Worm (Caenorhabditis elegans) whole organism, L2 larva: ENCODE data around the gene rpt-1.

Experiments
- C34F6.9 ChIP-seq: fragments of 150-350 bp; optimal IDR thresholded peaks from 2 replicates; lab custom pipeline; 2014; ENCODE audit warnings: missing biosample characterization, missing genetic modification characterization
- aly-2 ChIP-seq: fragments of 150-350 bp; optimal IDR thresholded peaks from 2 replicates; lab custom pipeline; 2014; ENCODE audit warnings: missing biosample characterization, missing genetic modification characterization
- ama-1 ChIP-seq: fragments of 150-350 bp; optimal IDR thresholded peaks from 2 replicates; lab custom pipeline; 2018; ENCODE audit warnings: inconsistent platforms
- blmp-1 ChIP-seq: sonication (generic microtip); optimal IDR thresholded peaks from 2 replicates; lab custom pipeline; 2017; ENCODE audit warnings: missing genetic modification characterization, mild to moderate bottlenecking, missing compliant biosample characterization, antibody characterized with exemption, moderate library complexity; ENCODE audit not compliant: insufficient read depth
- ceh-16 ChIP-seq: fragments of 150-350 bp; optimal IDR thresholded peaks from 2 replicates; lab custom pipeline; 2014; ENCODE audit warnings: missing biosample characterization, missing genetic modification characterization
- ceh-82 ChIP-seq: fragments of 150-350 bp; optimal IDR thresholded peaks from 2 replicates; lab custom pipeline; 2014; ENCODE audit warnings: missing biosample characterization, missing genetic modification characterization
- crh-2 ChIP-seq: sonication (generic microtip); optimal IDR thresholded peaks from 2 replicates; lab custom pipeline; 2017; ENCODE audit warnings: missing biosample characterization, missing genetic modification characterization
- egl-27 ChIP-seq: sonication (generic microtip); optimal IDR thresholded peaks from 3 replicates; lab custom pipeline; 2017; ENCODE audit warnings: missing biosample characterization, missing genetic modification reagents, missing genetic modification characterization
- elt-1 ChIP-seq: fragments of 150-350 bp; optimal IDR thresholded peaks from 2 replicates; lab custom pipeline; 2014; ENCODE audit warnings: missing biosample characterization, missing genetic modification characterization
- elt-3 ChIP-seq: sonication (generic microtip); optimal IDR thresholded peaks from 2 replicates; lab custom pipeline; 2017; ENCODE audit warnings: missing biosample characterization, missing genetic modification characterization
- fos-1 ChIP-seq: fragments of 150-350 bp; optimal IDR thresholded peaks from 2 replicates; lab custom pipeline; 2014; ENCODE audit warnings: missing biosample characterization, missing genetic modification characterization
- gmeb-1 ChIP-seq: fragments of 150-350 bp; optimal IDR thresholded peaks from 2 replicates; lab custom pipeline; 2014; ENCODE audit warnings: missing biosample characterization, missing genetic modification characterization
- lin-11 ChIP-seq: fragments of 150-350 bp; sonication (generic microtip); optimal IDR thresholded peaks from 2 replicates; lab custom pipeline; 2014; ENCODE audit warnings: missing biosample characterization, missing genetic modification characterization, inconsistent platforms, mixed read lengths
- lin-13 ChIP-seq: fragments of 150-350 bp; optimal IDR thresholded peaks from 2 replicates; lab custom pipeline; 2014; ENCODE audit warnings: missing biosample characterization, missing genetic modification reagents, missing genetic modification characterization
- lin-39 ChIP-seq: fragments of 150-350 bp; optimal IDR thresholded peaks from 2 replicates; lab custom pipeline; 2014; ENCODE audit warnings: missing biosample characterization, missing genetic modification reagents, missing genetic modification characterization
- lsy-2 ChIP-seq, 2 experiments: fragments of 150-350 bp in 1 of 2; sonication (generic microtip) in 1 of 2; optimal IDR thresholded peaks; 2 replicates each; lab custom pipeline; 2014 to 2017; ENCODE audit warnings: missing biosample characterization in 2 of 2, missing genetic modification characterization in 2 of 2
- mbf-1 ChIP-seq: sonication (generic microtip); optimal IDR thresholded peaks from 2 replicates; lab custom pipeline; 2017; ENCODE audit warnings: missing biosample characterization, missing genetic modification characterization
- mdl-1 ChIP-seq, 2 experiments: fragments of 150-350 bp in 1 of 2; sonication (generic microtip) in 1 of 2; optimal IDR thresholded peaks; 2 replicates each; lab custom pipeline; 2017; ENCODE audit warnings: missing biosample characterization in 2 of 2, missing genetic modification characterization in 2 of 2
- nhr-10 ChIP-seq: sonication (generic microtip); optimal IDR thresholded peaks from 2 replicates; lab custom pipeline; 2017; ENCODE audit warnings: missing biosample characterization, missing genetic modification characterization
- nhr-11 ChIP-seq: fragments of 150-350 bp; optimal IDR thresholded peaks from 2 replicates; lab custom pipeline; 2014; ENCODE audit warnings: missing biosample characterization, missing genetic modification characterization
- nhr-12 ChIP-seq: fragments of 150-350 bp; optimal IDR thresholded peaks from 2 replicates; lab custom pipeline; 2014; ENCODE audit warnings: missing biosample characterization, missing genetic modification characterization
- nhr-21 ChIP-seq: fragments of 150-350 bp; optimal IDR thresholded peaks from 2 replicates; lab custom pipeline; 2014; ENCODE audit warnings: missing biosample characterization, missing genetic modification characterization
- nhr-23 ChIP-seq: fragments of 150-350 bp; optimal IDR thresholded peaks from 2 replicates; lab custom pipeline; 2014; ENCODE audit warnings: missing biosample characterization, missing genetic modification reagents, missing genetic modification characterization
- nhr-237 ChIP-seq: fragments of 150-350 bp; optimal IDR thresholded peaks from 2 replicates; lab custom pipeline; 2014; ENCODE audit warnings: missing biosample characterization, missing genetic modification characterization
- nhr-25 ChIP-seq: fragments of 150-350 bp; sonication (generic microtip); optimal IDR thresholded peaks from 3 replicates; lab custom pipeline; 2014; ENCODE audit warnings: missing biosample characterization, missing genetic modification characterization
- nhr-6 ChIP-seq: fragments of 150-350 bp; optimal IDR thresholded peaks from 2 replicates; lab custom pipeline; 2014; ENCODE audit warnings: missing biosample characterization, missing genetic modification characterization
- nhr-77 ChIP-seq: fragments of 150-350 bp; optimal IDR thresholded peaks from 2 replicates; lab custom pipeline; 2014; ENCODE audit warnings: missing biosample characterization, missing genetic modification characterization
- peb-1 ChIP-seq: fragments of 150-350 bp; optimal IDR thresholded peaks from 2 replicates; lab custom pipeline; 2014; ENCODE audit warnings: missing biosample characterization, missing genetic modification characterization
- sem-4 ChIP-seq: fragments of 150-350 bp; optimal IDR thresholded peaks from 2 replicates; lab custom pipeline; 2014; ENCODE audit warnings: missing biosample characterization, missing genetic modification reagents, missing genetic modification characterization
- sma-9 ChIP-seq, 2 experiments: fragments of 150-350 bp in 1 of 2; sonication (generic microtip) in 1 of 2; optimal IDR thresholded peaks; 2 replicates each; lab custom pipeline; 2014 to 2016; ENCODE audit warnings: missing genetic modification characterization in 2 of 2, mild to moderate bottlenecking in 1 of 2, missing biosample characterization in 1 of 2, missing compliant biosample characterization in 1 of 2, missing genetic modification reagents in 1 of 2, moderate library complexity in 1 of 2
- snpc-4 ChIP-seq: fragments of 150-350 bp; optimal IDR thresholded peaks from 2 replicates; lab custom pipeline; 2014; ENCODE audit warnings: missing biosample characterization, missing genetic modification characterization
- unc-39 ChIP-seq: fragments of 150-350 bp; optimal IDR thresholded peaks from 2 replicates; lab custom pipeline; 2014; ENCODE audit warnings: missing biosample characterization, missing genetic modification characterization
- unc-62 ChIP-seq: fragments of 150-350 bp; optimal IDR thresholded peaks from 2 replicates; lab custom pipeline; 2014; ENCODE audit warnings: missing biosample characterization, missing genetic modification reagents, missing genetic modification characterization
- zag-1 ChIP-seq: fragments of 150-350 bp; optimal IDR thresholded peaks from 2 replicates; lab custom pipeline; 2014; ENCODE audit warnings: missing biosample characterization, missing genetic modification characterization
- ztf-1 ChIP-seq: fragments of 200-800 bp; sonication (Bioruptor generic); conservative IDR thresholded peaks from 2 replicates; pipeline ENCODE4 v1.3.6; 2022; ENCODE audit warnings: missing genetic modification characterization, missing compliant biosample characterization
- ztf-4 ChIP-seq: fragments of 150-350 bp; optimal IDR thresholded peaks from 2 replicates; lab custom pipeline; 2014; ENCODE audit warnings: missing biosample characterization, missing genetic modification characterization

The rpt-1 gene

DNA sequence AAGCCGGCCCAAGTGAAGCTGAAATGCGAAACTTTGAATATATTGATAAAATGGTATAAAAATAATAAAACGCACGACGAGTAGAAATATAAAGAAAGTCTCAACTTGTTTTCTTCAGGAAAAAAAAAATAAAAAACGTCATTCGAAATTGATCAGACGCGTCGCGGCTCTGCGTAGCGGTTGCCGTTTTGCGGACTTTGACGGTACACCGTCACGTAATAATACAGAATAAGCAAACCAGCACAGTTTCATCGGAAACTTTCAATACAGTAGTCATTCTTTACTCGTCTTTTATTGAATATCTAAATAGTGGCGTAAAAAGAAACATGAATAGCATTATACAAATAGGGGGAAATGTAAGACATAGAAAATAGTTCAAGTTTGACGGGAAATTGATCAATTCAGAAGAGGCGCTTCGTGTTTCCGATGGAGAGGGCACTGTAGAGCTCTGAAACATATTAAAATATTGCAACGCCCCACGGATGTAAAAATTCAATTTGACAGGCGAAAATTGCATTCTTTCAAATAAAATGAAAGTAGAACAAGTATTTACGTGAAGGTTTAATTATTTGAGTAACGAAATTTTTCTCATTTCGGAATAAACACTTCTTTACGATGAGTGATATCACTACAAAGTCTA, 11.6 kb upstream of the rpt-1 start, which contains the start of the genes cyl-1 and C52E4.7 (continued):
- TF ChIP-seq ama-1 (lab: Kevin White, UChicago), result peak; percentile 16
- TF ChIP-seq nhr-21, result no peak
- no peak for TF ChIP-seq aly-2 (tag; lab: Kevin White, UChicago)
- no peak for TF ChIP-seq unc-39

DNA sequence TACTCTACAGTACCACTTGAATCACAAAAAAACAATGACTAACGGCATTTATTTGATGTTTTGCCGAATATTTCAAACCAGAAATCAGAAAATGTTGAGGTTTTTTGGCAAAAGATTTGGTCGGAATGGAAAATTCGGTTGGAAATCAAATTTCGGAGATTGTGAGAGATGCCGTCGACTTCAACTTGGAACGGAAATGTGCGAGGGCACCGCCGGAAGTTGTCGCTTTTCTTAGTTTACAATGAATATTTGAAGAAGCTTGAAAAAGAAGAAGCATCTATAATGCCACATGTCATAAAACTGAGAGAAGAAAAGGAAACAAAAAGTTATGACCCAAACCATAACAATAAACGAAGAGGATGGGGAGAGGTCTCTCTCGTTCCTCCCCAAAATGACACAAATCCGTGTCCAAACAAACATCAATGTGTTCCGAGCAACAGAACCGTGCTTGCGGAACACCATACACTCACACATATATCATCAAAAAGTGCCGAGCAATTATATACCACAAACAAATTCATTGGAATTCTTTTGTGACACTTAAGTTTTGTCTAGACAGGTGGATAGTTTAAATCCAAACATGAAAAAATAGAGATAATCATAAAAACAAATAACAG, 8.4 kb upstream of the rpt-1 start:
- no peak for TF ChIP-seq lin-13 (GFP tag; lab: Kevin White, UChicago)
- TF ChIP-seq elt-1 (tag; lab: Kevin White, UChicago), result no peak
- TF ChIP-seq sem-4 (tag; lab: Kevin White, UChicago), result peak; percentile 31
- TF ChIP-seq elt-3 (tag; lab: Kevin White, UChicago), result no peak
- TF ChIP-seq gmeb-1 (tag; lab: Kevin White, UChicago), result no peak
- TF ChIP-seq sma-9 (GFP tag; optimal IDR thresholded peaks at IDR 0.05; lab: Kevin White, UChicago), result peak; percentile 14
- TF ChIP-seq sma-9 (tag; optimal IDR thresholded peaks at IDR 0.05; lab: Kevin White, UChicago), result no peak
- TF ChIP-seq crh-2 (tag; lab: Kevin White, UChicago), result peak; percentile 6
- TF ChIP-seq lin-39 (tag; lab: Kevin White, UChicago), result no peak
- no peak for TF ChIP-seq mdl-1 (tag; optimal IDR thresholded peaks at IDR 0.05; lab: Kevin White, UChicago)

DNA sequence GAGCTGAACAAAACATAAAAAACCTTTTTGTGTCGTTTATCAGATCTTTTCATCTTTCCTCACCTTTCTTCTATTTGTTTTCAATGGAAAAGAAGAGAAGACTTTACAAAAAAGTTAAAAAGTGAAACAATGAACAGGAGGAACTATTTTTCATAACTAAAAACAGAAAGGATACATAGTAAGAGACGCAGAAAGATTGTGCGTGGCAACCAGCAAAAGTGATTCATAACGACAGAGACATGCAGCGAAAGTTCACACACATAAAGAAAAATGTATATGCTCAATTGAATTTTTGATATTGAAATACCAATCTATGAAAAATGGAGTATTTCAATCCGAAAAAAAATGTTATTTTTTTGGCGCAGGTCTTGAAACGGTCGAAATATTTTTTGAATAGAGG, 7.7 kb upstream of the rpt-1 start:
- no peak for TF ChIP-seq ztf-1 (GFP tag; lab: Robert Waterston, UW)
- TF ChIP-seq mbf-1 (tag; lab: Kevin White, UChicago), result no peak
- TF ChIP-seq sem-4 (tag; lab: Kevin White, UChicago), result no peak
- TF ChIP-seq nhr-237, result no peak
- TF ChIP-seq unc-62 (GFP tag; lab: Kevin White, UChicago), result no peak
- TF ChIP-seq ceh-16, result no peak
- peak; percentile 34 for TF ChIP-seq blmp-1 (tag; lab: Kevin White, UChicago)
- no peak for TF ChIP-seq lin-39 (tag; lab: Kevin White, UChicago)
- no peak for TF ChIP-seq nhr-23 (tag; lab: Kevin White, UChicago)
- no peak for TF ChIP-seq nhr-21
- no peak for TF ChIP-seq ztf-4 (tag; lab: Kevin White, UChicago)
- TF ChIP-seq nhr-11 (tag; lab: Kevin White, UChicago), result no peak
- no peak for TF ChIP-seq zag-1 (tag; lab: Kevin White, UChicago)
- no peak for TF ChIP-seq unc-39
- no peak for TF ChIP-seq ceh-82
- no peak for TF ChIP-seq C34F6.9
- peak; percentile 31 for TF ChIP-seq fos-1 (tag; lab: Kevin White, UChicago)
- no peak for TF ChIP-seq snpc-4 (tag; lab: Kevin White, UChicago)
- TF ChIP-seq peb-1, result no peak
- TF ChIP-seq aly-2 (tag; lab: Kevin White, UChicago), result no peak
- TF ChIP-seq nhr-10, result no peak
- TF ChIP-seq nhr-6 (tag; lab: Kevin White, UChicago), result no peak
- TF ChIP-seq lin-11 (tag; lab: Kevin White, UChicago), result no peak
- peak; percentile 7 for TF ChIP-seq crh-2 (tag; lab: Kevin White, UChicago)
- no peak for TF ChIP-seq egl-27

ce11 chrV:11986078-11986869, 4.1 kb upstream of the rpt-1 start:
- TF ChIP-seq nhr-25, result no peak
- TF ChIP-seq blmp-1 (tag; lab: Kevin White, UChicago), result peak; percentile 78
- no peak for TF ChIP-seq mbf-1 (tag; lab: Kevin White, UChicago)
- TF ChIP-seq ztf-1 (GFP tag; lab: Robert Waterston, UW), result no peak
- peak; percentile 25 for TF ChIP-seq sma-9 (GFP tag; optimal IDR thresholded peaks at IDR 0.05; lab: Kevin White, UChicago)
- no peak for TF ChIP-seq sma-9 (tag; optimal IDR thresholded peaks at IDR 0.05; lab: Kevin White, UChicago)
- peak; percentile 68 for TF ChIP-seq sem-4 (tag; lab: Kevin White, UChicago)
- no peak for TF ChIP-seq snpc-4 (tag; lab: Kevin White, UChicago)
- peak; percentile 27 for TF ChIP-seq C34F6.9
- no peak for TF ChIP-seq ztf-4 (tag; lab: Kevin White, UChicago)
- no peak for TF ChIP-seq aly-2 (tag; lab: Kevin White, UChicago)
- no peak for TF ChIP-seq nhr-23 (tag; lab: Kevin White, UChicago)
- TF ChIP-seq nhr-12 (tag; lab: Kevin White, UChicago), result no peak
- TF ChIP-seq nhr-10, result no peak
- no peak for TF ChIP-seq lsy-2 (tag; optimal IDR thresholded peaks at IDR 0.05; lab: Kevin White, UChicago)
- peak; percentile 83 for TF ChIP-seq fos-1 (tag; lab: Kevin White, UChicago)
- TF ChIP-seq nhr-237, result no peak
- TF ChIP-seq nhr-77 (tag; lab: Kevin White, UChicago), result no peak
- no peak for TF ChIP-seq lin-11 (tag; lab: Kevin White, UChicago)
- TF ChIP-seq crh-2 (tag; lab: Kevin White, UChicago), result peak; percentile 12
- TF ChIP-seq zag-1 (tag; lab: Kevin White, UChicago), result peak; percentile 30
